Worm (Caenorhabditis elegans) whole organism, L4 larva: ENCODE results near the gene C04E12.5.

Source experiments
- F26F4.8 ChIP-seq: fragments of 200-800 bp; sonication (Bioruptor generic); conservative IDR thresholded peaks from 2 replicates; pipeline ENCODE4 v1.3.6; 2022; ENCODE audit warnings: missing genetic modification characterization, missing compliant biosample characterization
- F37D6.2 ChIP-seq: sonication (generic microtip); optimal IDR thresholded peaks from 2 replicates; lab custom pipeline; 2016; ENCODE audit warnings: mild to moderate bottlenecking, missing genetic modification characterization, missing compliant biosample characterization
- F49E8.2 ChIP-seq: sonication (generic microtip); optimal IDR thresholded peaks from 2 replicates; lab custom pipeline; 2016; ENCODE audit warnings: missing compliant biosample characterization, mild to moderate bottlenecking, missing genetic modification characterization, borderline replicate concordance
- R02D3.7 ChIP-seq: fragments of 150-350 bp; sonication (generic microtip); optimal IDR thresholded peaks from 3 replicates; lab custom pipeline; 2014; ENCODE audit warnings: missing biosample characterization, missing genetic modification characterization
- T26A8.4 ChIP-seq: fragments of 200-800 bp; sonication (Bioruptor generic); IDR thresholded peaks from 2 replicates; pipeline ENCODE4 v1.3.6; 2022; ENCODE audit warnings: missing genetic modification characterization, missing compliant biosample characterization
- aha-1 ChIP-seq: fragments of 150-350 bp; peaks from one replicate; lab custom pipeline; 2014; ENCODE audit warnings: missing biosample characterization, missing genetic modification characterization
- ama-1 ChIP-seq: fragments of 150-350 bp; optimal IDR thresholded peaks from 2 replicates; lab custom pipeline; 2014; ENCODE audit warnings: inconsistent platforms, mixed read lengths
- ceh-20 ChIP-seq: fragments of 200-800 bp; sonication (Bioruptor generic); IDR thresholded peaks from 2 replicates; pipeline ENCODE4 v1.3.6; 2022; ENCODE audit warnings: missing genetic modification reagents, missing genetic modification characterization, missing compliant biosample characterization
- ceh-32 ChIP-seq: sonication (generic microtip); optimal IDR thresholded peaks from 2 replicates; lab custom pipeline; 2016; ENCODE audit warnings: mild to moderate bottlenecking, missing genetic modification characterization, missing compliant biosample characterization; ENCODE audit not compliant: poor library complexity
- ceh-44 ChIP-seq: fragments of 200-800 bp; sonication (Bioruptor generic); IDR thresholded peaks from 2 replicates; pipeline ENCODE4 v1.3.6; 2022; ENCODE audit warnings: missing genetic modification reagents, missing genetic modification characterization, missing compliant biosample characterization
- ceh-62 ChIP-seq: sonication (generic microtip); optimal IDR thresholded peaks from 2 replicates; lab custom pipeline; 2017; ENCODE audit warnings: missing biosample characterization, missing genetic modification characterization
- ctbp-1 ChIP-seq: fragments of 200-800 bp; sonication (Bioruptor generic); IDR thresholded peaks from 2 replicates; pipeline ENCODE4 v1.3.6; 2022; ENCODE audit warnings: missing genetic modification reagents, missing genetic modification characterization, missing compliant biosample characterization
- daf-12 ChIP-seq: fragments of 150-350 bp; optimal IDR thresholded peaks from 2 replicates; lab custom pipeline; 2014; ENCODE audit warnings: missing biosample characterization, missing genetic modification reagents, missing genetic modification characterization
- daf-16 ChIP-seq, 3 experiments: sonication (generic microtip); optimal IDR thresholded peaks; 2 replicates each; lab custom pipeline; 2016 to 2017; ENCODE audit warnings: missing genetic modification characterization in 3 of 3, missing genetic modification reagents in 3 of 3, mild to moderate bottlenecking in 2 of 3, missing compliant biosample characterization in 2 of 3, missing biosample characterization in 1 of 3, moderate library complexity in 1 of 3
- duxl-1 ChIP-seq: sonication (generic microtip); optimal IDR thresholded peaks from 2 replicates; lab custom pipeline; 2016; ENCODE audit warnings: mild to moderate bottlenecking, missing genetic modification characterization, moderate library complexity, missing compliant biosample characterization; ENCODE audit not compliant: poor library complexity
- dve-1 ChIP-seq: sonication (generic microtip); optimal IDR thresholded peaks from 2 replicates; lab custom pipeline; 2017; ENCODE audit warnings: antibody characterized with exemption, mild to moderate bottlenecking, missing genetic modification characterization, missing compliant biosample characterization; ENCODE audit not compliant: insufficient read depth
- egl-43 ChIP-seq: fragments of 200-800 bp; sonication (Bioruptor generic); IDR thresholded peaks from 2 replicates; pipeline ENCODE4 v1.3.6; 2022; ENCODE audit warnings: missing genetic modification reagents, missing genetic modification characterization, missing compliant biosample characterization
- fos-1 ChIP-seq: fragments of 150-350 bp; optimal IDR thresholded peaks from 2 replicates; lab custom pipeline; 2014; ENCODE audit warnings: missing biosample characterization, missing genetic modification characterization
- hlh-11 ChIP-seq: fragments of 200-800 bp; sonication (Bioruptor generic); optimal IDR thresholded peaks from 2 replicates; lab custom pipeline; 2018; ENCODE audit warnings: mild to moderate bottlenecking, missing genetic modification characterization, missing compliant biosample characterization
- hlh-30 ChIP-seq: sonication (generic microtip); optimal IDR thresholded peaks from 2 replicates; lab custom pipeline; 2017; ENCODE audit warnings: antibody characterized with exemption, mild to moderate bottlenecking, missing genetic modification characterization, missing compliant biosample characterization; ENCODE audit not compliant: insufficient read depth
- hmg-1.1 ChIP-seq: fragments of 200-800 bp; sonication (Bioruptor generic); IDR thresholded peaks from 2 replicates; pipeline ENCODE4 v1.3.6; 2022; ENCODE audit warnings: missing genetic modification reagents, missing genetic modification characterization, missing compliant biosample characterization
- lin-13 ChIP-seq: fragments of 150-350 bp; optimal IDR thresholded peaks from 2 replicates; lab custom pipeline; 2014; ENCODE audit warnings: missing biosample characterization, missing genetic modification reagents, missing genetic modification characterization
- lin-38 ChIP-seq: fragments of 200-800 bp; sonication (Bioruptor generic); IDR thresholded peaks from 2 replicates; pipeline ENCODE4 v1.3.6; 2022; ENCODE audit warnings: missing genetic modification reagents, missing genetic modification characterization, missing compliant biosample characterization
- lin-39 ChIP-seq: fragments of 150-350 bp; optimal IDR thresholded peaks from 2 replicates; lab custom pipeline; 2014; ENCODE audit warnings: missing biosample characterization, missing genetic modification reagents, missing genetic modification characterization
- lir-3 ChIP-seq: sonication (generic microtip); optimal IDR thresholded peaks from 2 replicates; lab custom pipeline; 2016; ENCODE audit warnings: mild to moderate bottlenecking, missing genetic modification characterization, missing compliant biosample characterization
- lsy-2 ChIP-seq, 2 experiments: fragments of 150-350 bp in 1 of 2; sonication (generic microtip) in 1 of 2; optimal IDR thresholded peaks; 2 replicates each; lab custom pipeline; 2014 to 2017; ENCODE audit warnings: missing biosample characterization in 2 of 2, missing genetic modification characterization in 2 of 2
- mdl-1 ChIP-seq, 2 experiments: fragments of 150-350 bp in 1 of 2; sonication (generic microtip) in 1 of 2; optimal IDR thresholded peaks; 2 replicates each; lab custom pipeline; 2014 to 2017; ENCODE audit warnings: missing biosample characterization in 2 of 2, missing genetic modification characterization in 2 of 2
- mdt-29 ChIP-seq: fragments of 200-800 bp; sonication (Bioruptor generic); IDR thresholded peaks from 2 replicates; pipeline ENCODE4 v1.3.6; 2022; ENCODE audit warnings: missing genetic modification reagents, missing genetic modification characterization, missing compliant biosample characterization
- mes-2 ChIP-seq: sonication (generic microtip); optimal IDR thresholded peaks from 2 replicates; lab custom pipeline; 2016; ENCODE audit warnings: missing genotype, mild to moderate bottlenecking, missing genetic modification characterization, missing compliant biosample characterization; ENCODE audit not compliant: poor library complexity, severe bottlenecking
- mxl-3 ChIP-seq: fragments of 200-800 bp; sonication (Bioruptor generic); optimal IDR thresholded peaks from 2 replicates; lab custom pipeline; 2018; ENCODE audit warnings: mild to moderate bottlenecking, missing genetic modification characterization, missing compliant biosample characterization
- nhr-111 ChIP-seq: fragments of 200-800 bp; sonication (Bioruptor generic); optimal IDR thresholded peaks from 2 replicates; lab custom pipeline; 2018; ENCODE audit warnings: mild to moderate bottlenecking, missing genetic modification characterization, missing compliant biosample characterization
- nhr-237 ChIP-seq: sonication (generic microtip); optimal IDR thresholded peaks from 2 replicates; lab custom pipeline; 2017; ENCODE audit warnings: missing biosample characterization, missing genetic modification characterization
- nhr-28 ChIP-seq: fragments of 150-350 bp; optimal IDR thresholded peaks from 2 replicates; lab custom pipeline; 2014; ENCODE audit warnings: missing biosample characterization, missing genetic modification characterization
- nhr-42 ChIP-seq: fragments of 200-800 bp; sonication (Bioruptor generic); IDR thresholded peaks from 2 replicates; pipeline ENCODE4 v1.3.6; 2022; ENCODE audit warnings: missing genetic modification characterization, missing compliant biosample characterization
- nhr-6 ChIP-seq: fragments of 150-350 bp; optimal IDR thresholded peaks from 2 replicates; lab custom pipeline; 2014; ENCODE audit warnings: missing biosample characterization, missing genetic modification characterization
- nhr-76 ChIP-seq: fragments of 150-350 bp; optimal IDR thresholded peaks from 2 replicates; lab custom pipeline; 2014; ENCODE audit warnings: missing biosample characterization, missing genetic modification characterization
- nhr-77 ChIP-seq: fragments of 150-350 bp; optimal IDR thresholded peaks from 2 replicates; lab custom pipeline; 2014; ENCODE audit warnings: missing biosample characterization, missing genetic modification characterization
- php-3 ChIP-seq: fragments of 200-800 bp; sonication (Bioruptor generic); IDR thresholded peaks from 2 replicates; pipeline ENCODE4 v1.3.6; 2022; ENCODE audit warnings: missing genetic modification reagents, missing genetic modification characterization, missing compliant biosample characterization
- pqm-1 ChIP-seq: sonication (generic microtip); optimal IDR thresholded peaks from 2 replicates; lab custom pipeline; 2017; ENCODE audit warnings: missing biosample characterization, missing genetic modification characterization
- rbr-2 ChIP-seq: sonication (generic microtip); optimal IDR thresholded peaks from 2 replicates; lab custom pipeline; 2016; ENCODE audit warnings: missing genotype, missing genetic modification characterization, missing compliant biosample characterization
- saeg-2 ChIP-seq: fragments of 200-800 bp; sonication (Bioruptor generic); IDR thresholded peaks from 2 replicates; pipeline ENCODE4 v1.3.6; 2022; ENCODE audit warnings: missing genetic modification reagents, missing genetic modification characterization, missing compliant biosample characterization
- sdz-12 ChIP-seq: fragments of 200-800 bp; sonication (Bioruptor generic); optimal IDR thresholded peaks from 2 replicates; lab custom pipeline; 2018; ENCODE audit warnings: mild to moderate bottlenecking, missing genetic modification characterization, missing compliant biosample characterization
- snpc-4 ChIP-seq: fragments of 150-350 bp; optimal IDR thresholded peaks from 2 replicates; lab custom pipeline; 2014; ENCODE audit warnings: missing biosample characterization, missing genetic modification characterization
- spr-1 ChIP-seq: sonication (generic microtip); optimal IDR thresholded peaks from 2 replicates; lab custom pipeline; 2016; ENCODE audit warnings: mild to moderate bottlenecking, missing genetic modification characterization, missing compliant biosample characterization
- spr-3 ChIP-seq: fragments of 200-800 bp; sonication (Bioruptor generic); optimal IDR thresholded peaks from 2 replicates; lab custom pipeline; 2018; ENCODE audit warnings: mild to moderate bottlenecking, missing genetic modification characterization, missing compliant biosample characterization
- tra-1 ChIP-seq: fragments of 200-800 bp; sonication (Bioruptor generic); IDR thresholded peaks from 2 replicates; pipeline ENCODE4 v1.3.6; 2022; ENCODE audit warnings: missing genetic modification reagents, missing genetic modification characterization, missing compliant biosample characterization
- unc-39 ChIP-seq: sonication (generic microtip); optimal IDR thresholded peaks from 2 replicates; lab custom pipeline; 2017; ENCODE audit warnings: missing biosample characterization, missing genetic modification characterization
- unc-62 ChIP-seq, 3 experiments: fragments of 150-350 bp in 1 of 3; sonication (generic microtip); optimal IDR thresholded peaks in 2 of 3; peaks in 1 of 3; 1 replicate in 1 of 3; 2 replicates in 2 of 3; lab custom pipeline; 2014 to 2017; ENCODE audit warnings: missing biosample characterization in 3 of 3, missing genetic modification characterization in 3 of 3, missing genetic modification reagents in 3 of 3, missing genotype in 1 of 3
- vab-7 ChIP-seq: fragments of 200-800 bp; sonication (Bioruptor generic); IDR thresholded peaks from 2 replicates; pipeline ENCODE4 v1.3.6; 2022; ENCODE audit warnings: missing genetic modification reagents, missing genetic modification characterization, missing compliant biosample characterization
- zip-2 ChIP-seq: fragments of 150-350 bp; optimal IDR thresholded peaks from 2 replicates; lab custom pipeline; 2014; ENCODE audit warnings: missing biosample characterization, missing genetic modification characterization
- ztf-11 ChIP-seq: fragments of 150-350 bp; optimal IDR thresholded peaks from 2 replicates; lab custom pipeline; 2014; ENCODE audit warnings: missing biosample characterization, missing genetic modification characterization

Gene C04E12.5

DNA sequence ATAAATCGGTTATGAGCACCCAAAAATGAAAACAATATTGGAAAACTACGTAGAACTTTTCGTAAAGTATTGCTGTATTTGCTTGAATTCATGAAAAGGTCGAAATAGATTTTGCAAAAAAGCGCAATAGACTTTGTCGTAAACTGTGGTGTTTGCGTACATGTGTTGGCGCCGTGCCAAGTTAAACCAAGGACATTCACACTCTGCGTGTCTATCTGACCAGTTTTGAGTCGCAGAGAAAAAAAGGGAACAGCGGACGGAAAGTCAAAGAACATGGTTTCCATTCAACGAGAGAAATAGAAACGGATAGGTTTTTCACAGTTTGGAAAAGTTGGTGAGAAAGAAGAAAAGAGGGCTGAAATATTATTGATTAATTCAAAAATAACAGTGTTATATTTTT is 32.6 kb downstream of the C04E12.5 start (continued):
- TF ChIP-seq nhr-111 (GFP tag; lab: Kevin White, UChicago) = no peak
- peak in 1 of 2 experiments; percentile 43 for TF ChIP-seq daf-16 (GFP tag; optimal IDR thresholded peaks at IDR 0.05; lab: Kevin White, UChicago)
- TF ChIP-seq daf-16 (tag; optimal IDR thresholded peaks at IDR 0.05; lab: Kevin White, UChicago) = no peak
- peak; percentile 38 for TF ChIP-seq lin-13 (GFP tag; lab: Kevin White, UChicago)
- TF ChIP-seq lir-3 (tag; lab: Kevin White, UChicago) = no peak
- peak; percentile 62 for TF ChIP-seq nhr-76 (tag; lab: Kevin White, UChicago)
- peak; percentile 75 to 87 for TF ChIP-seq lsy-2 (tag; optimal IDR thresholded peaks at IDR 0.05; lab: Kevin White, UChicago)
- no peak for TF ChIP-seq ceh-44 (GFP tag; lab: Robert Waterston, UW)
- no peak for TF ChIP-seq F37D6.2
- peak; percentile 53 for TF ChIP-seq nhr-77 (tag; lab: Kevin White, UChicago)
- peak; percentile 95 for TF ChIP-seq aha-1 (tag; lab: Kevin White, UChicago)
- TF ChIP-seq php-3 (GFP tag; lab: Robert Waterston, UW) = no peak
- TF ChIP-seq snpc-4 (tag; lab: Kevin White, UChicago) = no peak
- TF ChIP-seq sdz-12 (GFP tag; lab: Kevin White, UChicago) = no peak
- peak; percentile 57; the same call in 1 of the 2 replicates for TF ChIP-seq ctbp-1 (GFP tag; lab: Robert Waterston, UW)
- no peak for TF ChIP-seq unc-39 (tag; lab: Kevin White, UChicago)
- peak; percentile 71 for TF ChIP-seq rbr-2 (tag; lab: Kevin White, UChicago)
- no peak for TF ChIP-seq daf-12 (tag; lab: Kevin White, UChicago)
- TF ChIP-seq F26F4.8 (GFP tag; lab: Robert Waterston, UW) = no peak
- TF ChIP-seq tra-1 = 0 out of 2 replicates have a peak, but pooled peaks have one; percentile 31
- no peak for TF ChIP-seq mdt-29 (GFP tag; lab: Robert Waterston, UW)
- no peak for TF ChIP-seq pqm-1 (tag; lab: Kevin White, UChicago)
- TF ChIP-seq nhr-6 (tag; lab: Kevin White, UChicago) = peak; percentile 86
- no peak for TF ChIP-seq lin-38 (GFP tag; lab: Robert Waterston, UW)
- no peak for TF ChIP-seq dve-1 (tag; lab: Kevin White, UChicago)
- no peak for TF ChIP-seq spr-3 (GFP tag; lab: Kevin White, UChicago)
- peak; percentile 93 for TF ChIP-seq hlh-11
- TF ChIP-seq hmg-1.1 (GFP tag; lab: Robert Waterston, UW) = peak; percentile 78
- no peak for TF ChIP-seq lin-39 (tag; lab: Kevin White, UChicago)
- no peak for TF ChIP-seq ceh-62
- no peak for TF ChIP-seq ztf-11 (tag; lab: Kevin White, UChicago)
- TF ChIP-seq fos-1 = no peak
- peak; percentile 44; the same call in 1 of the 2 replicates for TF ChIP-seq T26A8.4 (GFP tag; lab: Robert Waterston, UW)
- TF ChIP-seq duxl-1 (tag; lab: Kevin White, UChicago) = peak; percentile 78
- no peak for TF ChIP-seq spr-1 (tag; lab: Kevin White, UChicago)
- no peak for TF ChIP-seq vab-7 (GFP tag; lab: Robert Waterston, UW)
- TF ChIP-seq saeg-2 (GFP tag; lab: Robert Waterston, UW) = no peak
- TF ChIP-seq zip-2 (tag; lab: Kevin White, UChicago) = no peak
- no peak for TF ChIP-seq R02D3.7
- TF ChIP-seq nhr-42 (GFP tag; lab: Robert Waterston, UW) = no peak
- TF ChIP-seq ama-1 = no peak
- peak; percentile 75 for TF ChIP-seq mes-2 (tag; lab: Kevin White, UChicago)
- peak; percentile 94 for TF ChIP-seq nhr-28 (tag; lab: Kevin White, UChicago)
- no peak for TF ChIP-seq nhr-237 (tag; lab: Kevin White, UChicago)
- TF ChIP-seq ceh-32 = no peak
- no peak for TF ChIP-seq egl-43 (GFP tag; lab: Robert Waterston, UW)
- TF ChIP-seq unc-62 (GFP tag; optimal IDR thresholded peaks at IDR 0.05 in 1 of 2; lab: Kevin White, UChicago) = peak in 1 of 2 experiments; percentile 67
- no peak for TF ChIP-seq unc-62 (tag; optimal IDR thresholded peaks at IDR 0.05; lab: Kevin White, UChicago)
- peak; percentile 43 to 80 for TF ChIP-seq mdl-1 (tag; optimal IDR thresholded peaks at IDR 0.05; lab: Kevin White, UChicago)
- TF ChIP-seq mxl-3 (GFP tag; lab: Kevin White, UChicago) = peak; percentile 87
- no peak for TF ChIP-seq F49E8.2 (tag; lab: Kevin White, UChicago)
- TF ChIP-seq ceh-20 (GFP tag; lab: Robert Waterston, UW) = peak; percentile 49; the same call in 1 of the 2 replicates
- peak; percentile 73 for TF ChIP-seq hlh-30 (tag; lab: Kevin White, UChicago)
